Worm (Caenorhabditis elegans) whole organism, L4 larva: ENCODE data around the gene F58A6.1.

Experiments used
- D1046.2 ChIP-seq: fragments of 200-800 bp; sonication (Bioruptor generic); IDR thresholded peaks from 2 replicates; pipeline ENCODE4 v1.3.6; 2022; ENCODE audit warnings: missing genetic modification characterization, missing compliant biosample characterization
- F26F4.8 ChIP-seq: fragments of 200-800 bp; sonication (Bioruptor generic); conservative IDR thresholded peaks from 2 replicates; pipeline ENCODE4 v1.3.6; 2022; ENCODE audit warnings: missing genetic modification characterization, missing compliant biosample characterization
- T26A8.4 ChIP-seq: fragments of 200-800 bp; sonication (Bioruptor generic); IDR thresholded peaks from 2 replicates; pipeline ENCODE4 v1.3.6; 2022; ENCODE audit warnings: missing genetic modification characterization, missing compliant biosample characterization
- Y105C5A.15 ChIP-seq: fragments of 200-800 bp; sonication (Bioruptor generic); IDR thresholded peaks from 2 replicates; pipeline ENCODE4 v1.3.6; 2022; ENCODE audit warnings: missing genetic modification characterization, missing compliant biosample characterization
- Y75B8A.6 ChIP-seq: fragments of 200-800 bp; sonication (Bioruptor generic); IDR thresholded peaks from 2 replicates; pipeline ENCODE4 v1.3.6; 2022; ENCODE audit warnings: missing genetic modification reagents, missing genetic modification characterization, missing compliant biosample characterization
- ZK337.2 ChIP-seq: fragments of 200-800 bp; sonication (Bioruptor generic); IDR thresholded peaks from 2 replicates; pipeline ENCODE4 v1.3.6; 2022; ENCODE audit warnings: missing genetic modification reagents, missing genetic modification characterization, missing compliant biosample characterization
- aha-1 ChIP-seq: fragments of 150-350 bp; peaks from one replicate; lab custom pipeline; 2014; ENCODE audit warnings: missing biosample characterization, missing genetic modification characterization
- ceh-44 ChIP-seq: fragments of 200-800 bp; sonication (Bioruptor generic); IDR thresholded peaks from 2 replicates; pipeline ENCODE4 v1.3.6; 2022; ENCODE audit warnings: missing genetic modification reagents, missing genetic modification characterization, missing compliant biosample characterization
- cey-2 ChIP-seq: sonication (generic microtip); optimal IDR thresholded peaks from 3 replicates; lab custom pipeline; 2017; ENCODE audit warnings: missing genetic modification characterization, mild to moderate bottlenecking, missing compliant biosample characterization, antibody characterized with exemption, borderline replicate concordance; ENCODE audit not compliant: insufficient read depth
- ctbp-1 ChIP-seq: fragments of 200-800 bp; sonication (Bioruptor generic); IDR thresholded peaks from 2 replicates; pipeline ENCODE4 v1.3.6; 2022; ENCODE audit warnings: missing genetic modification reagents, missing genetic modification characterization, missing compliant biosample characterization
- dmd-8 ChIP-seq: fragments of 200-800 bp; sonication (Bioruptor generic); IDR thresholded peaks from 2 replicates; pipeline ENCODE4 v1.3.6; 2022; ENCODE audit warnings: missing genetic modification characterization, missing compliant biosample characterization
- egl-27 ChIP-seq: sonication (generic microtip); optimal IDR thresholded peaks from 3 replicates; lab custom pipeline; 2017; ENCODE audit warnings: missing biosample characterization, missing genetic modification reagents, missing genetic modification characterization
- jun-1 ChIP-seq: fragments of 150-350 bp; optimal IDR thresholded peaks from 2 replicates; lab custom pipeline; 2014; ENCODE audit warnings: missing biosample characterization, missing genetic modification reagents, missing genetic modification characterization
- lim-7 ChIP-seq: fragments of 200-800 bp; sonication (Bioruptor generic); IDR thresholded peaks from 2 replicates; pipeline ENCODE4 v1.3.6; 2022; ENCODE audit warnings: missing genetic modification characterization, missing compliant biosample characterization
- lin-38 ChIP-seq: fragments of 200-800 bp; sonication (Bioruptor generic); IDR thresholded peaks from 2 replicates; pipeline ENCODE4 v1.3.6; 2022; ENCODE audit warnings: missing genetic modification reagents, missing genetic modification characterization, missing compliant biosample characterization
- lir-3 ChIP-seq: sonication (generic microtip); optimal IDR thresholded peaks from 2 replicates; lab custom pipeline; 2016; ENCODE audit warnings: mild to moderate bottlenecking, missing genetic modification characterization, missing compliant biosample characterization
- lsy-2 ChIP-seq, 2 experiments: fragments of 150-350 bp in 1 of 2; sonication (generic microtip) in 1 of 2; optimal IDR thresholded peaks; 2 replicates each; lab custom pipeline; 2014 to 2017; ENCODE audit warnings: missing biosample characterization in 2 of 2, missing genetic modification characterization in 2 of 2
- madf-5 ChIP-seq, 2 experiments: fragments of 200-800 bp; sonication (Bioruptor generic); IDR thresholded peaks; 2 replicates each; pipeline ENCODE4 v1.3.6; 2022; ENCODE audit warnings: missing compliant biosample characterization in 2 of 2, missing genetic modification characterization in 2 of 2
- mdl-1 ChIP-seq, 2 experiments: fragments of 150-350 bp in 1 of 2; sonication (generic microtip) in 1 of 2; optimal IDR thresholded peaks; 2 replicates each; lab custom pipeline; 2014 to 2017; ENCODE audit warnings: missing biosample characterization in 2 of 2, missing genetic modification characterization in 2 of 2
- mdt-29 ChIP-seq: fragments of 200-800 bp; sonication (Bioruptor generic); IDR thresholded peaks from 2 replicates; pipeline ENCODE4 v1.3.6; 2022; ENCODE audit warnings: missing genetic modification reagents, missing genetic modification characterization, missing compliant biosample characterization
- mep-1 ChIP-seq: fragments of 150-350 bp; sonication (generic microtip); optimal IDR thresholded peaks from 3 replicates; lab custom pipeline; 2014; ENCODE audit warnings: missing biosample characterization, missing genetic modification characterization
- mxl-3 ChIP-seq: fragments of 200-800 bp; sonication (Bioruptor generic); optimal IDR thresholded peaks from 2 replicates; lab custom pipeline; 2018; ENCODE audit warnings: mild to moderate bottlenecking, missing genetic modification characterization, missing compliant biosample characterization
- nhr-111 ChIP-seq: fragments of 200-800 bp; sonication (Bioruptor generic); optimal IDR thresholded peaks from 2 replicates; lab custom pipeline; 2018; ENCODE audit warnings: mild to moderate bottlenecking, missing genetic modification characterization, missing compliant biosample characterization
- nhr-237 ChIP-seq: sonication (generic microtip); optimal IDR thresholded peaks from 2 replicates; lab custom pipeline; 2017; ENCODE audit warnings: missing biosample characterization, missing genetic modification characterization
- nhr-25 ChIP-seq: sonication (generic microtip); optimal IDR thresholded peaks from 2 replicates; lab custom pipeline; 2017; ENCODE audit warnings: missing genetic modification characterization, mild to moderate bottlenecking, missing compliant biosample characterization, antibody characterized with exemption, moderate library complexity, borderline replicate concordance; ENCODE audit not compliant: insufficient read depth
- nhr-6 ChIP-seq: fragments of 150-350 bp; optimal IDR thresholded peaks from 2 replicates; lab custom pipeline; 2014; ENCODE audit warnings: missing biosample characterization, missing genetic modification characterization
- nhr-76 ChIP-seq: fragments of 150-350 bp; optimal IDR thresholded peaks from 2 replicates; lab custom pipeline; 2014; ENCODE audit warnings: missing biosample characterization, missing genetic modification characterization
- rbr-2 ChIP-seq: sonication (generic microtip); optimal IDR thresholded peaks from 2 replicates; lab custom pipeline; 2016; ENCODE audit warnings: missing genotype, missing genetic modification characterization, missing compliant biosample characterization
- saeg-2 ChIP-seq: fragments of 200-800 bp; sonication (Bioruptor generic); IDR thresholded peaks from 2 replicates; pipeline ENCODE4 v1.3.6; 2022; ENCODE audit warnings: missing genetic modification reagents, missing genetic modification characterization, missing compliant biosample characterization
- sdz-12 ChIP-seq: fragments of 200-800 bp; sonication (Bioruptor generic); optimal IDR thresholded peaks from 2 replicates; lab custom pipeline; 2018; ENCODE audit warnings: mild to moderate bottlenecking, missing genetic modification characterization, missing compliant biosample characterization
- skn-1 ChIP-seq: fragments of 150-350 bp; optimal IDR thresholded peaks from 2 replicates; lab custom pipeline; 2014; ENCODE audit warnings: missing biosample characterization, missing genetic modification characterization
- snpc-1.2 ChIP-seq: fragments of 200-800 bp; sonication (Bioruptor generic); IDR thresholded peaks from 2 replicates; pipeline ENCODE4 v1.3.6; 2022; ENCODE audit warnings: missing genetic modification reagents, missing genetic modification characterization, missing compliant biosample characterization
- spr-1 ChIP-seq: sonication (generic microtip); optimal IDR thresholded peaks from 2 replicates; lab custom pipeline; 2016; ENCODE audit warnings: mild to moderate bottlenecking, missing genetic modification characterization, missing compliant biosample characterization
- unc-62 ChIP-seq, 3 experiments: fragments of 150-350 bp in 1 of 3; sonication (generic microtip); optimal IDR thresholded peaks in 2 of 3; peaks in 1 of 3; 1 replicate in 1 of 3; 2 replicates in 2 of 3; lab custom pipeline; 2014 to 2017; ENCODE audit warnings: missing biosample characterization in 3 of 3, missing genetic modification characterization in 3 of 3, missing genetic modification reagents in 3 of 3, missing genotype in 1 of 3
- zfp-2 ChIP-seq: sonication (generic microtip); optimal IDR thresholded peaks from 2 replicates; lab custom pipeline; 2016; ENCODE audit warnings: mild to moderate bottlenecking, missing genetic modification characterization, missing compliant biosample characterization
- zip-2 ChIP-seq: fragments of 150-350 bp; optimal IDR thresholded peaks from 2 replicates; lab custom pipeline; 2014; ENCODE audit warnings: missing biosample characterization, missing genetic modification characterization
- ztf-7 ChIP-seq: fragments of 150-350 bp; optimal IDR thresholded peaks from 2 replicates; lab custom pipeline; 2014; ENCODE audit warnings: missing biosample characterization, missing genetic modification characterization

Gene F58A6.1

DNA sequence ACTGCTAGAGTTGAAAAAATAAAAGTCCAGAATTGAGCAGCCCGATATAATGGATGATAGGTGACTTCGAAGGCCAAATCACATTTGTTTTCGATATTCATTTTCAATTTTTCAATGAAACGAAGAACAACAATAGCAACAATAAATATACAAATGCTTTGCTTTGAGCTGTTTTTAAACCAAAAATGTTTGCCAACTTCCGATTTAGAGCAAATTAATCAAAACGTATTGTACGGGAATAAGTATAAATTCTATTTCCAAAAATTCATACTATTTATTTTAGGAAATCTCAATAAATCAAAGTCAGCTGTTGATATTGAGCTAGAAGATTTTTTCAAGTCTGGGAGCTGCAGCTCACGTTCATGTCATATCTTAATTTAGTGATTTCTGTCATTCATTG is 28.2 kb downstream of the F58A6.1 start, which contains the start of gene srb-1:
Gene srb-1 (minus strand): TSS at position 101 of the 400 bp plus-strand sequence.
- TF ChIP-seq dmd-8 (GFP tag; lab: Robert Waterston, UW) (no peak), unc-62 (GFP tag; optimal IDR thresholded peaks at IDR 0.05 in 1 of 2; lab: Kevin White, UChicago) (peak in 1 of 2 experiments; percentile 15), unc-62 (tag; optimal IDR thresholded peaks at IDR 0.05; lab: Kevin White, UChicago) (no peak)
- TF ChIP-seq, all 104 proteins: peak for 1

ce11 chrII:5171610-5172009 is 28.9 kb downstream of the F58A6.1 start, which contains the start of gene C27D6.15:
Gene C27D6.15, plus strand, starts transcription at chrII:5171910.
- no peak for TF ChIP-seq Y105C5A.15 (GFP tag; lab: Robert Waterston, UW)

ce11 chrII:5172451-5172850 is 29.7 kb downstream of the F58A6.1 start, which contains the start of gene C27D6.1:
Gene C27D6.1, plus strand, starts transcription at chrII:5172751.
- TF ChIP-seq D1046.2 (no peak), nhr-111 (no peak), aha-1 (tag; lab: Kevin White, UChicago) (peak; percentile 5), unc-62 (GFP tag; optimal IDR thresholded peaks at IDR 0.05 in 1 of 2; lab: Kevin White, UChicago) (peak in 1 of 2 experiments; percentile 74), unc-62 (tag; optimal IDR thresholded peaks at IDR 0.05; lab: Kevin White, UChicago) (no peak), mdl-1 (tag; optimal IDR thresholded peaks at IDR 0.05; lab: Kevin White, UChicago) (no peak)

DNA sequence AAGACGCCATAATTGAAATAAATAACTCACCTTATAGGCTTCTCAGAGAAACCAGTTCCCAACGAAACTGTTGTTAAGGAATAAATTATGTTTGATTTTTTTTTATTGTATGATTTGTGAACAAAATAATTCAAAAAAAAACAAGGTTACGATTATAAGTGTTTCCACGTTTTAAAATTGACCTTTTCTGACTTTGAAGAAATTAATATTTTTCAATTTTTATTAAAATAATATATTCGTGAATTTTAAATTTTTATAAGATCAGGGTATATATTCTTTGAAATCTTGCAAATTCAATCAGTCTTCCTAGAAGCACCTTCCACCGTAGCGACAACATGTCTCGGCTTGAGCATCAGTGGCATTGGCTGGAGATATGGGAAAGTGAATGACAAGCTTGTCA is 31.7 kb downstream of the F58A6.1 start, which contains the start of gene C27D6.3:
Gene C27D6.3 (minus strand): TSS at position 101 of the 400 bp plus-strand sequence.
- TF ChIP-seq dmd-8 (GFP tag; lab: Robert Waterston, UW) (no peak), Y105C5A.15 (GFP tag; lab: Robert Waterston, UW) (no peak), madf-5 (GFP tag; IDR thresholded peaks at IDR 0.05; lab: Robert Waterston, UW) (no peak), mxl-3 (no peak), rbr-2 (no peak), nhr-111 (no peak), ztf-7 (tag; lab: Kevin White, UChicago) (no peak), jun-1 (no peak), ZK337.2 (GFP tag; lab: Robert Waterston, UW) (no peak), ctbp-1 (GFP tag; lab: Robert Waterston, UW) (no peak), spr-1 (tag; lab: Kevin White, UChicago) (no peak), nhr-25 (no peak), cey-2 (tag; lab: Kevin White, UChicago) (no peak), F26F4.8 (GFP tag; lab: Robert Waterston, UW) (no peak), ceh-44 (GFP tag; lab: Robert Waterston, UW) (no peak), zip-2 (tag; lab: Kevin White, UChicago) (no peak), nhr-76 (tag; lab: Kevin White, UChicago) (no peak), nhr-237 (no peak), lin-38 (GFP tag; lab: Robert Waterston, UW) (no peak)
- TF ChIP-seq, all 104 proteins: peak for 0

- TF ChIP-seq aha-1 (tag; lab: Kevin White, UChicago) (peak; percentile 93), unc-62 (GFP tag; optimal IDR thresholded peaks at IDR 0.05 in 1 of 2; lab: Kevin White, UChicago) (peak in 1 of 2 experiments; percentile 37), unc-62 (tag; optimal IDR thresholded peaks at IDR 0.05; lab: Kevin White, UChicago) (no peak), zfp-2 (tag; lab: Kevin White, UChicago) (no peak)
Observed at ce11 chrII:5176934-5177333, 34.2 kb downstream of the F58A6.1 start.

ce11 chrII:5177902-5178301 is 35.2 kb downstream of the F58A6.1 start, which contains the start of gene C27D6.12:
Gene C27D6.12, minus strand, starts transcription at chrII:5178002.
- peak in 1 of 2 experiments; percentile 44 for TF ChIP-seq unc-62 (GFP tag; optimal IDR thresholded peaks at IDR 0.05 in 1 of 2; lab: Kevin White, UChicago)
- no peak for TF ChIP-seq unc-62 (tag; optimal IDR thresholded peaks at IDR 0.05; lab: Kevin White, UChicago)
- no peak for TF ChIP-seq egl-27 (tag; lab: Kevin White, UChicago)
- peak; percentile 17 for TF ChIP-seq aha-1 (tag; lab: Kevin White, UChicago)
- TF ChIP-seq skn-1 (tag; lab: Kevin White, UChicago): no peak
- TF ChIP-seq, all 104 proteins: peak for 2

- no peak for TF ChIP-seq lim-7 (GFP tag; lab: Robert Waterston, UW)
- no peak for TF ChIP-seq F26F4.8 (GFP tag; lab: Robert Waterston, UW)
- peak; percentile 56 for TF ChIP-seq T26A8.4
- peak in 1 of 2 experiments; percentile 11 for TF ChIP-seq lsy-2 (tag; optimal IDR thresholded peaks at IDR 0.05; lab: Kevin White, UChicago)
- TF ChIP-seq Y75B8A.6 (GFP tag; lab: Robert Waterston, UW): 0 out of 2 replicates have a peak, but pooled peaks have one; percentile 12
- no peak for TF ChIP-seq mep-1 (tag; lab: Kevin White, UChicago)
- TF ChIP-seq sdz-12 (GFP tag; lab: Kevin White, UChicago): peak; percentile 40
- no peak for TF ChIP-seq mdt-29 (GFP tag; lab: Robert Waterston, UW)
- TF ChIP-seq snpc-1.2 (GFP tag; lab: Robert Waterston, UW): no peak
- 0 out of 2 replicates have a peak, but pooled peaks have one; percentile 21 for TF ChIP-seq saeg-2
- TF ChIP-seq nhr-6 (tag; lab: Kevin White, UChicago): no peak
- TF ChIP-seq lir-3 (tag; lab: Kevin White, UChicago): no peak
Observed at ce11 chrII:5178609-5179008, 35.9 kb downstream of the F58A6.1 start.
